Worm (Caenorhabditis elegans) whole organism, late embryonic: ENCODE data around the gene irld-23.

ENCODE experiments used
- ama-1 ChIP-seq: fragments of 150-350 bp; optimal IDR thresholded peaks from 2 replicates; lab custom pipeline; 2014
- ceh-30 ChIP-seq: fragments of 150-350 bp; optimal IDR thresholded peaks from 2 replicates; lab custom pipeline; 2014; ENCODE audit warnings: missing biosample characterization, missing genetic modification characterization
- fkh-10 ChIP-seq: fragments of 150-350 bp; optimal IDR thresholded peaks from 2 replicates; lab custom pipeline; 2014; ENCODE audit warnings: missing biosample characterization, missing genetic modification reagents, missing genetic modification characterization
- nhr-232 ChIP-seq: sonication (generic microtip); optimal IDR thresholded peaks from 2 replicates; lab custom pipeline; 2016; ENCODE audit warnings: missing genetic modification characterization, missing compliant biosample characterization
- pha-2 ChIP-seq: sonication (generic microtip); optimal IDR thresholded peaks from 2 replicates; lab custom pipeline; 2017; ENCODE audit warnings: mild to moderate bottlenecking, missing genetic modification characterization, missing compliant biosample characterization
- ref-2 ChIP-seq: sonication (generic microtip); optimal IDR thresholded peaks from 2 replicates; lab custom pipeline; 2016; ENCODE audit warnings: missing genetic modification characterization, missing compliant biosample characterization
- sox-4 ChIP-seq: sonication (generic microtip); optimal IDR thresholded peaks from 2 replicates; lab custom pipeline; 2017; ENCODE audit warnings: mild to moderate bottlenecking, missing genetic modification characterization, inconsistent platforms, missing compliant biosample characterization
- tbx-2 ChIP-seq: sonication (generic microtip); optimal IDR thresholded peaks from 2 replicates; lab custom pipeline; 2016; ENCODE audit warnings: missing genetic modification characterization, missing compliant biosample characterization
- tbx-7 ChIP-seq: sonication (generic microtip); optimal IDR thresholded peaks from 2 replicates; lab custom pipeline; 2016; ENCODE audit warnings: missing genotype, missing genetic modification characterization, missing compliant biosample characterization
- unc-55 ChIP-seq: sonication (generic microtip); optimal IDR thresholded peaks from 2 replicates; lab custom pipeline; 2017; ENCODE audit warnings: missing biosample characterization, missing genetic modification reagents, missing genetic modification characterization

- TF ChIP-seq fkh-10 (GFP tag; lab: Kevin White, UChicago) (no peak), ama-1 (lab: Kevin White, UChicago) (no peak), sox-4 (tag; lab: Kevin White, UChicago) (no peak), tbx-7 (no peak), nhr-232 (tag; lab: Kevin White, UChicago) (no peak), pha-2 (tag; lab: Kevin White, UChicago) (no peak), unc-55 (GFP tag; lab: Kevin White, UChicago) (no peak), ceh-30 (tag; lab: Kevin White, UChicago) (no peak), tbx-2 (tag; lab: Kevin White, UChicago) (no peak), ref-2 (tag; lab: Kevin White, UChicago) (no peak)
Observed at ce11 chrX:17059760-17060159, 20.7 kb downstream of the irld-23 start.
